Worm (Caenorhabditis elegans): ENCODE data around the gene T05H4.15.

DNA sequence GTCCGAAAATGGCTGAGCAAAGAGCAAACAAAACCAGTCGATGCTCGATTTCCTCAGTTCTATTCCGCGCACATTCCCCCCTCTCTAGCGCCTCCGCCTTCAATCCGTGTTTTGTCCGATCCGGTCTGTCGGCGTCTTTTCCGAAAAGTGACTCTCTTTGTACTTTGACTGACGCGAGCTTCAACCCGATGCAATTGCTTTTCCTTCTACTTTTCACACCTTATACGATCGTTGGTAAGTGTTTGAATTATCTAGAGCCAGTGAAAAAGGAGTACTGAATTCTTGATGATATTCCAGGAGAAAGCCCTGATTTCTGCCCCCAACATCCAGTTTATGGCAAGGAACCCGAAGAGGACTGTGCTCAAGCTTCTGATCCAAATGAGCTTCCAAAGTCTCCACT, 26.5 kb downstream of the T05H4.15 start, which contains the start of gene cht-6:
- no peak for TF ChIP-seq dao-5 (tag; optimal IDR thresholded peaks at IDR 0.05)
- no peak for TF ChIP-seq W03F9.2 (tag; optimal IDR thresholded peaks at IDR 0.05)

Measured in whole organism, L4/young adult.